Worm (Caenorhabditis elegans): ENCODE measurements around the gene F21G4.5.

Gene F21G4.5

DNA sequence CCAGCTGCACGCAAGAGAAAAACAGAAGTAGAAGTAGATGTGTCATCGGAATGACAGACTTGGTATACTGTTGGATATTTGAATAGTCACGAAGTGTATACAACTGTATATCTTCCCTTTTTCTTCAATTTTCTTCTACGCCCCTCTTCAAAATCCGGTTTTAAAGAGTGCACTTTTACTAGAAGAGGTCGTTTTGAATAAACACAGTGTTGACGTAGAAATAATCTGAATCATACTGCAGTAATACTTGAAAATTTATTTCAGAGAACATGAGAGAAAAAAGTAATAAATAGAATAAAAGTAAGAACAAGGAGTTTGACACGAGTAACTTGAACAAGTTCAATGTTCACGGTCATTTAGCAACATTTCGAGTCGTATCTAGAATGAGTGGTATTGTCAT is 33.4 kb upstream of the F21G4.5 start, which contains the start of gene R07B1.8:
Gene R07B1.8 (minus strand): TSS at position 101 of the 400 bp plus-strand sequence.
- TF ChIP-seq madf-2 (tag; optimal IDR thresholded peaks at IDR 0.05) (no peak), mec-3 (tag; optimal IDR thresholded peaks at IDR 0.05; ENCODE audit: borderline replicate concordance) (no peak), nhr-232 (tag; optimal IDR thresholded peaks at IDR 0.05) (no peak), ahr-1 (tag; optimal IDR thresholded peaks at IDR 0.05) (no peak), F13H6.1 (tag; optimal IDR thresholded peaks at IDR 0.05) (no peak), pqm-1 (tag; optimal IDR thresholded peaks at IDR 0.05) (no peak)

DNA sequence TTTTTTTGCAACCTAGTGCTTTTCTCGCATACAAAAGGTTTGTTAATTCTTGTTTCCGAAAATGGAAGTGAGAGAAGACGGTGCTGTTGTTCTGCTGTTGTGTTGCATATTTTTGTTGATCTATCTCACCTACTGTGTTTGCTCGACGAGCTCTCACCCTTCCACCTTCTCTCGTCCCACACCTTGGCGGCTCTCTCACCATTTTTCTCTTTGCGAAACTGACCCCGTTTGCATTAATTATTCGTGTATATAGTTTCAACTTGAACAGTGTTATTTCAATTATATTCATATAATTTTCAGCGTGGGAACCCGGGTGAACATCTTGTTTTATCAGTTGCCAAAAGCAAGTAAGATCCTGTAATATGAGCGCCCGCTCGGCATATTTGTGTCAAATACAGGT is 28.8 kb upstream of the F21G4.5 start, which contains the start of gene R07B1.9:
Gene R07B1.9 (plus strand): TSS at position 301 of the 400 bp plus-strand sequence.
- TF ChIP-seq sox-4 (tag; optimal IDR thresholded peaks at IDR 0.05): no peak
- TF ChIP-seq ceh-24 (tag; optimal IDR thresholded peaks at IDR 0.05): no peak
- no peak for TF ChIP-seq unc-42 (tag; optimal IDR thresholded peaks at IDR 0.05)
- no peak for TF ChIP-seq ceh-22 (tag; optimal IDR thresholded peaks at IDR 0.05)
- no peak for TF ChIP-seq ceh-18 (tag; optimal IDR thresholded peaks at IDR 0.05)
- TF ChIP-seq hlh-13 (GFP tag; optimal IDR thresholded peaks at IDR 0.05): no peak
- TF ChIP-seq dmd-4 (tag; optimal IDR thresholded peaks at IDR 0.05; ENCODE audit: borderline replicate concordance): no peak
- no peak for TF ChIP-seq nhr-11 (tag; optimal IDR thresholded peaks at IDR 0.05)
- no peak for TF ChIP-seq pat-9 (tag; optimal IDR thresholded peaks at IDR 0.05)
- no peak for TF ChIP-seq ceh-14 (tag; optimal IDR thresholded peaks at IDR 0.05)
- no peak for TF ChIP-seq sox-2 (GFP tag; IDR thresholded peaks at IDR 0.05)
- TF ChIP-seq elt-2 (tag; optimal IDR thresholded peaks at IDR 0.05): no peak
- no peak for TF ChIP-seq unc-55 (GFP tag; optimal IDR thresholded peaks at IDR 0.05)
- no peak for TF ChIP-seq fkh-10 (GFP tag; optimal IDR thresholded peaks at IDR 0.05)

DNA sequence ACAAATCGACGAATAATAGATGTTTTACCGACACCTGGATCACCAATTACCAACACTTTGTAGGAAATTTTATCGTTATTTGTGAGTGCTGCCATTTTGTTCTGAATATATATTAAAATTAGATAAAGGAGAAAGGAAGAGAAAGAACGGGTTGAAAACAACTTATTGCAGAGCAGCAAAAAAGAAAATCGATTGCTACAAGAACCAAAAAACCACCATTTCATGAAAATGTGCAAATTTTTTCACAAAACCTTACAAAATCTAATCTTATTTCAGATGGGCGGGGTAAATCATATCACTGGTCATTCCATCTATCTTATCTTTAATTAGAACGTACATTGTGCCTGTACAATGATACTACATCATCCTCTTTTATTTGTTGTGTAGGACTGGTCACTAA is 23.8 kb upstream of the F21G4.5 start, which contains the start of gene glo-1:
Gene glo-1 (minus strand): TSS at position 101 of the 400 bp plus-strand sequence.
- TF ChIP-seq pha-2 (tag; optimal IDR thresholded peaks at IDR 0.05) (no peak), unc-42 (tag; optimal IDR thresholded peaks at IDR 0.05) (no peak), zip-5 (tag; optimal IDR thresholded peaks at IDR 0.05) (no peak), ztf-16 (tag; optimal IDR thresholded peaks at IDR 0.05) (no peak), tbx-2 (tag; optimal IDR thresholded peaks at IDR 0.05) (no peak), C08G9.2 (tag; optimal IDR thresholded peaks at IDR 0.05) (no peak)

DNA sequence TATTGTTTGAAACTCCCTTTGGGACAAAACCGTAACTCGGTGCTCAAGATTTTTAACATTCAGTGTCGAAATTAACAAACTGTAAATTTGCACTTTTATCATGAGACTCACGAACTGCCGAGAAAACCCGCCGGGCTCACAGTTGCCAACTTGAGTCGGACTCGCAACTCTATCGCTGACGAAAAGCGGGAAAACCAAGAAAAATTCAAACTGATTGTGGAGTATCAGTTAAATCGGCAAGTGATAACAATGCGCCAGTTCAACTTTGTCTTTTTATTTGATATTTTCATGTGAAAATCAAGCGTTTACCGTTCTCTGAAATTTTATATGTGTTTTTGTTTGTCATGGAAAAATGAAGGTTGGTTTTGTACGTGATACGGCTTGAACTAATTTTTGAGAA is 23.4 kb upstream of the F21G4.5 start:
- no peak for TF ChIP-seq hlh-8 (tag; optimal IDR thresholded peaks at IDR 0.05)
- TF ChIP-seq pqm-1 (tag; optimal IDR thresholded peaks at IDR 0.05): no peak
- TF ChIP-seq ceh-18 (tag; optimal IDR thresholded peaks at IDR 0.05): no peak
- TF ChIP-seq unc-42 (tag; optimal IDR thresholded peaks at IDR 0.05): no peak
- TF ChIP-seq eyg-1 (tag; optimal IDR thresholded peaks at IDR 0.05): no peak
- TF ChIP-seq ref-2 (tag; optimal IDR thresholded peaks at IDR 0.05): no peak
- TF ChIP-seq ceh-30 (tag; optimal IDR thresholded peaks at IDR 0.05): no peak
- no peak for TF ChIP-seq unc-55 (GFP tag; optimal IDR thresholded peaks at IDR 0.05)
- TF ChIP-seq ceh-34 (tag; optimal IDR thresholded peaks at IDR 0.05): no peak
- no peak for TF ChIP-seq unc-3 (GFP tag; conservative IDR thresholded peaks at IDR 0.05)
- TF ChIP-seq unc-3 (tag; optimal IDR thresholded peaks at IDR 0.05): no peak
- no peak for TF ChIP-seq fkh-10 (GFP tag; optimal IDR thresholded peaks at IDR 0.05)
- TF ChIP-seq nhr-232 (tag; optimal IDR thresholded peaks at IDR 0.05): no peak
- TF ChIP-seq elt-4 (tag; optimal IDR thresholded peaks at IDR 0.05): no peak
- TF ChIP-seq mec-3 (tag; optimal IDR thresholded peaks at IDR 0.05; ENCODE audit: borderline replicate concordance): no peak
- TF ChIP-seq hlh-30 (tag; optimal IDR thresholded peaks at IDR 0.05; ENCODE audit: insufficient read depth): no peak
- no peak for TF ChIP-seq ztf-16 (tag; optimal IDR thresholded peaks at IDR 0.05)

DNA sequence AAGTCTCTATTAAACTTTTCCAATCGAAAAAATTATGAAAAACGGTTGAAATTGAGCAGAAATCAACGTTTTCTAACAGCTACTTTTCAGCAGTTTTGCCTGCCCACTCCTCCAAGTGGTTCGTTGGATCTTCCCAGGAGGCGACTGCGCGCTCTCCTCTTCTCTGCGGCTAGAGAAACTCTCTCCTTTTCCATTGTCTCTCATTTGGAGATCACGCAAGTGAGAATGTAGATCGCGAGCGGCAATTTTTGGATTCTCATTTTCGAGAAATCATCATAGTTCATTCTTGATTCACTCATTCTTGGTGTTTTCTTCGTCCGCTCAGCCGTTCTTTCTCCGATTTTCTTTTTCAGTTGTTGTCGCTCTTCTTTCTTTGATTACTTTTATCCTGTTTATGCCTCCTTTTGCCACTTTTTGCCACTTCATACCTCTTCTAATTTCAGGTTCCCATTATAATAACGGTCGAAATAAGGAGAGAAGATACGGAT is 22.1 kb upstream of the F21G4.5 start, which contains the start of gene mrp-4:
Gene mrp-4 (plus strand): TSS at position 438 of the 488 bp plus-strand sequence.
- TF ChIP-seq ceh-30 (tag; optimal IDR thresholded peaks at IDR 0.05): no peak
- TF ChIP-seq ref-2 (tag; optimal IDR thresholded peaks at IDR 0.05): no peak
- no peak for TF ChIP-seq sox-2 (GFP tag; IDR thresholded peaks at IDR 0.05)
- TF ChIP-seq odd-2 (tag; optimal IDR thresholded peaks at IDR 0.05): no peak
- no peak for TF ChIP-seq pros-1 (tag; optimal IDR thresholded peaks at IDR 0.05)
- TF ChIP-seq elt-2 (tag; optimal IDR thresholded peaks at IDR 0.05): no peak
- no peak for TF ChIP-seq fkh-10 (GFP tag; optimal IDR thresholded peaks at IDR 0.05)

Measured in whole organism, late embryonic.